Worm (Caenorhabditis elegans): ENCODE data around the gene npp-20.

ce11 chrIV:1496017-1496678, at the start of gene npp-20:
- no peak for TF ChIP-seq fos-1 (tag; optimal IDR thresholded peaks at IDR 0.05)
- TF ChIP-seq mep-1 (tag; optimal IDR thresholded peaks at IDR 0.05) = peak; percentile 29

Measured in whole organism, L4 larva.